Fruit fly (Drosophila melanogaster) S2 (cell line): Measurements from ENCODE around the gene fred.

Experiments used
- CG8478 ChIP-seq: fragments of >200 bp; optimal IDR thresholded peaks from 2 replicates; lab custom pipeline; 2018
- CTCF ChIP-seq, 2 experiments: fragments of >200 bp; optimal IDR thresholded peaks; 2 replicates each; lab custom pipeline; 2018

dm6 chr2L:4036306-4036705 is 44.8 kb upstream of the fred start:
- no peak for TF ChIP-seq CTCF (optimal IDR thresholded peaks at IDR 0.05; lab: Kevin White, UChicago)
- TF ChIP-seq CG8478 (lab: Kevin White, UChicago), result no peak
